Worm (Caenorhabditis elegans) whole organism, mixed stage, embryonic: ENCODE results near the gene srlf-35.

Experiments used
- M03D4.4 ChIP-seq: sonication (generic microtip); optimal IDR thresholded peaks from 2 replicates; lab custom pipeline; 2017; ENCODE audit warnings: mild to moderate bottlenecking, missing genetic modification characterization, missing compliant biosample characterization
- bed-3 ChIP-seq: fragments of 200-800 bp; sonication (Bioruptor generic); optimal IDR thresholded peaks from 3 replicates; lab custom pipeline; 2018; ENCODE audit warnings: mild to moderate bottlenecking, missing genetic modification characterization, moderate library complexity, missing compliant biosample characterization
- blmp-1 ChIP-seq: fragments of 150-350 bp; optimal IDR thresholded peaks from 2 replicates; lab custom pipeline; 2014; ENCODE audit warnings: missing biosample characterization, missing genetic modification characterization
- ceh-39 ChIP-seq: fragments of 150-350 bp; optimal IDR thresholded peaks from 2 replicates; lab custom pipeline; 2014; ENCODE audit warnings: missing biosample characterization, missing genetic modification characterization
- ceh-43 ChIP-seq: fragments of 200-800 bp; sonication (Bioruptor generic); optimal IDR thresholded peaks from 2 replicates; lab custom pipeline; 2018; ENCODE audit warnings: mild to moderate bottlenecking, missing genetic modification characterization, moderate library complexity, missing compliant biosample characterization
- ceh-83 ChIP-seq: fragments of 200-800 bp; sonication (Bioruptor generic); optimal IDR thresholded peaks from 2 replicates; lab custom pipeline; 2018; ENCODE audit warnings: mild to moderate bottlenecking, missing genetic modification characterization, missing compliant biosample characterization
- ces-1 ChIP-seq: fragments of 150-350 bp; optimal IDR thresholded peaks from 2 replicates; lab custom pipeline; 2014; ENCODE audit warnings: missing biosample characterization, missing genetic modification reagents, missing genetic modification characterization
- cnd-1 ChIP-seq: fragments of 200-800 bp; sonication (Bioruptor generic); optimal IDR thresholded peaks from 2 replicates; lab custom pipeline; 2018; ENCODE audit warnings: mild to moderate bottlenecking, missing genetic modification characterization, missing compliant biosample characterization
- drap-1 ChIP-seq: fragments of 200-800 bp; sonication (Bioruptor generic); optimal IDR thresholded peaks from 3 replicates; lab custom pipeline; 2018; ENCODE audit warnings: mild to moderate bottlenecking, missing genetic modification characterization, missing compliant biosample characterization
- elt-1 ChIP-seq: sonication (generic microtip); optimal IDR thresholded peaks from 2 replicates; lab custom pipeline; 2017; ENCODE audit warnings: missing genetic modification characterization, mild to moderate bottlenecking, missing compliant biosample characterization, antibody characterized with exemption, moderate library complexity, borderline replicate concordance; ENCODE audit not compliant: insufficient read depth
- flh-1 ChIP-seq: fragments of 200-800 bp; sonication (Bioruptor generic); optimal IDR thresholded peaks from 2 replicates; lab custom pipeline; 2018; ENCODE audit warnings: mild to moderate bottlenecking, missing genetic modification characterization, moderate library complexity, missing compliant biosample characterization
- ham-2 ChIP-seq: fragments of 200-800 bp; sonication (Bioruptor generic); optimal IDR thresholded peaks from 2 replicates; lab custom pipeline; 2018; ENCODE audit warnings: mild to moderate bottlenecking, missing genetic modification characterization, missing compliant biosample characterization
- hlh-1 ChIP-seq: fragments of 150-350 bp; optimal IDR thresholded peaks from 2 replicates; lab custom pipeline; 2014; ENCODE audit warnings: missing biosample characterization, missing genetic modification reagents, missing genetic modification characterization
- lin-13 ChIP-seq: fragments of 150-350 bp; optimal IDR thresholded peaks from 2 replicates; lab custom pipeline; 2014; ENCODE audit warnings: missing biosample characterization, missing genetic modification characterization
- lin-32 ChIP-seq: fragments of 200-800 bp; sonication (Bioruptor generic); optimal IDR thresholded peaks from 2 replicates; lab custom pipeline; 2018; ENCODE audit warnings: mild to moderate bottlenecking, missing genetic modification characterization, missing compliant biosample characterization
- lsy-2 ChIP-seq: fragments of 150-350 bp; optimal IDR thresholded peaks from 2 replicates; lab custom pipeline; 2014; ENCODE audit warnings: missing biosample characterization, missing genetic modification characterization
- mab-5 ChIP-seq: fragments of 150-350 bp; optimal IDR thresholded peaks from 2 replicates; lab custom pipeline; 2014; ENCODE audit warnings: missing biosample characterization, missing genetic modification characterization
- nhr-12 ChIP-seq: fragments of 150-350 bp; optimal IDR thresholded peaks from 2 replicates; lab custom pipeline; 2014; ENCODE audit warnings: missing biosample characterization, missing genetic modification characterization
- nhr-2 ChIP-seq: fragments of 150-350 bp; optimal IDR thresholded peaks from 2 replicates; lab custom pipeline; 2014; ENCODE audit warnings: missing biosample characterization, missing genetic modification characterization
- nhr-76 ChIP-seq: sonication (generic microtip); optimal IDR thresholded peaks from 2 replicates; lab custom pipeline; 2017; ENCODE audit warnings: missing biosample characterization, missing genetic modification characterization
- pha-4 ChIP-seq: fragments of 150-350 bp; optimal IDR thresholded peaks from 2 replicates; lab custom pipeline; 2018; ENCODE audit warnings: missing biosample characterization, missing genetic modification reagents, missing genetic modification characterization
- sem-2 ChIP-seq: fragments of 200-800 bp; sonication (Bioruptor generic); optimal IDR thresholded peaks from 2 replicates; lab custom pipeline; 2018; ENCODE audit warnings: mild to moderate bottlenecking, missing genetic modification characterization, missing compliant biosample characterization
- snpc-4 ChIP-seq: fragments of 150-350 bp; optimal IDR thresholded peaks from 2 replicates; lab custom pipeline; 2014; ENCODE audit warnings: missing biosample characterization, missing genetic modification characterization
- sptf-1 ChIP-seq: sonication (generic microtip); optimal IDR thresholded peaks from 2 replicates; lab custom pipeline; 2017; ENCODE audit warnings: mild to moderate bottlenecking, missing genetic modification characterization, moderate library complexity, missing compliant biosample characterization
- tbx-8 ChIP-seq: fragments of 200-800 bp; sonication (Bioruptor generic); optimal IDR thresholded peaks from 2 replicates; lab custom pipeline; 2018; ENCODE audit warnings: mild to moderate bottlenecking, missing genetic modification characterization, moderate library complexity, missing compliant biosample characterization
- unc-120 ChIP-seq: sonication (generic microtip); optimal IDR thresholded peaks from 2 replicates; lab custom pipeline; 2017; ENCODE audit warnings: missing genetic modification characterization, missing compliant biosample characterization; ENCODE audit not compliant: poor library complexity, severe bottlenecking
- unc-39 ChIP-seq: fragments of 150-350 bp; optimal IDR thresholded peaks from 2 replicates; lab custom pipeline; 2014; ENCODE audit warnings: missing biosample characterization, missing genetic modification characterization
- unc-62 ChIP-seq: fragments of 150-350 bp; optimal IDR thresholded peaks from 2 replicates; lab custom pipeline; 2014; ENCODE audit warnings: missing biosample characterization, missing genetic modification reagents, missing genetic modification characterization
- zip-8 ChIP-seq: fragments of 150-350 bp; optimal IDR thresholded peaks from 2 replicates; lab custom pipeline; 2014; ENCODE audit warnings: missing biosample characterization, missing genetic modification characterization
- ztf-11 ChIP-seq: fragments of 150-350 bp; optimal IDR thresholded peaks from 2 replicates; lab custom pipeline; 2014; ENCODE audit warnings: missing biosample characterization, missing genetic modification characterization

srlf-35 gene

ce11 chrV:465355-465754, 38.5 kb upstream of the srlf-35 start:
- TF ChIP-seq lsy-2 (tag; lab: Kevin White, UChicago) (no peak), nhr-12 (tag; lab: Kevin White, UChicago) (no peak), elt-1 (no peak), lin-32 (no peak), lin-13 (no peak), hlh-1 (tag; lab: Kevin White, UChicago) (no peak), nhr-2 (tag; lab: Kevin White, UChicago) (no peak), tbx-8 (GFP tag; lab: Kevin White, UChicago) (no peak), nhr-76 (tag; lab: Kevin White, UChicago) (no peak), sptf-1 (tag; lab: Kevin White, UChicago) (no peak), bed-3 (no peak), ztf-11 (tag; lab: Kevin White, UChicago) (no peak), flh-1 (no peak), mab-5 (tag; lab: Kevin White, UChicago) (no peak), cnd-1 (tag; lab: Kevin White, UChicago) (no peak), M03D4.4 (no peak), blmp-1 (tag; lab: Kevin White, UChicago) (no peak)

- TF ChIP-seq cnd-1 (tag; lab: Kevin White, UChicago) (no peak), unc-39 (tag; lab: Kevin White, UChicago) (no peak), unc-62 (GFP tag; lab: Kevin White, UChicago) (no peak), zip-8 (tag; lab: Kevin White, UChicago) (no peak), pha-4 (no peak), nhr-2 (tag; lab: Kevin White, UChicago) (no peak), lsy-2 (tag; lab: Kevin White, UChicago) (no peak), unc-120 (tag; lab: Kevin White, UChicago) (no peak), ham-2 (GFP tag; lab: Kevin White, UChicago) (no peak)
Measured at ce11 chrV:467507-467906, 36.3 kb upstream of the srlf-35 start.

ce11 chrV:468460-468859, 35.4 kb upstream of the srlf-35 start, which contains the start of gene srbc-57:
TSS of gene srbc-57 (minus strand) at chrV:468560.
- TF ChIP-seq pha-4 = no peak
- TF ChIP-seq ces-1 (GFP tag; lab: Kevin White, UChicago) = no peak
- TF ChIP-seq ceh-83 (GFP tag; lab: Kevin White, UChicago) = no peak
- TF ChIP-seq tbx-8 (GFP tag; lab: Kevin White, UChicago) = no peak
- TF ChIP-seq sem-2 (GFP tag; lab: Kevin White, UChicago) = no peak
- no peak for TF ChIP-seq zip-8 (tag; lab: Kevin White, UChicago)
- no peak for TF ChIP-seq bed-3
- TF ChIP-seq ceh-43 = no peak
- no peak for TF ChIP-seq ceh-39 (tag; lab: Kevin White, UChicago)
- TF ChIP-seq cnd-1 (tag; lab: Kevin White, UChicago) = no peak
- no peak for TF ChIP-seq nhr-76 (tag; lab: Kevin White, UChicago)
- no peak for TF ChIP-seq snpc-4 (tag; lab: Kevin White, UChicago)
- TF ChIP-seq nhr-12 (tag; lab: Kevin White, UChicago) = no peak

- TF ChIP-seq blmp-1 (tag; lab: Kevin White, UChicago) (no peak), M03D4.4 (no peak), drap-1 (GFP tag; lab: Kevin White, UChicago) (no peak), elt-1 (no peak), cnd-1 (tag; lab: Kevin White, UChicago) (no peak)
Measured at ce11 chrV:472589-472988, 31.2 kb upstream of the srlf-35 start, which contains the start of gene srt-31. TSS of gene srt-31 (plus strand) at chrV:472889.

ce11 chrV:474516-474915, 29.3 kb upstream of the srlf-35 start, which contains the start of gene nhr-99:
TSS of gene nhr-99 (plus strand) at chrV:474778.
- TF ChIP-seq zip-8 (tag; lab: Kevin White, UChicago) (no peak), drap-1 (GFP tag; lab: Kevin White, UChicago) (no peak), snpc-4 (tag; lab: Kevin White, UChicago) (no peak), flh-1 (no peak), ceh-39 (tag; lab: Kevin White, UChicago) (no peak)
